Worm (Caenorhabditis elegans): ENCODE measurements around the gene fbxa-170.

DNA sequence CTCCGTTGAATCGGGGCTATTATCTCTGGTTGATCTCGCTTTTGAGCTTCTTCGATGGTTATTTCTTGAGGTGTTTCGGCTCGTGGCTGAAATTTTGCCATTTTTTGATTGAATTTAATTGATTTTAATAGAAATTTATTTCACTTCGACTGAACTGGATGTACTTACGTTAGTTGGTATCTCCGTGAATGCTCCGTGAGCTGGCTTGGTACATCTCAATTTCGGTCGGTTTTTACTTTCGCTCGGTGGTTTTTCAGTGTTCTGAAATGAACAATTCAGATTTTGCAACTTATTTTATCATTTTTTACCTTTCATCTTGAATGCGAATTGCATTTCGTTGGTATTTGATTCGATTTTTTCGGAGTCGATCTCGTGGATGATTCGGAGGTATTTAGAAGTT is 13.0 kb downstream of the fbxa-170 start, which contains the start of gene R09H3.2:
- TF ChIP-seq F13C5.2 (tag; optimal IDR thresholded peaks at IDR 0.05) (no peak), sea-1 (GFP tag; conservative IDR thresholded peaks at IDR 0.05) (no peak), flt-1 (GFP tag; IDR thresholded peaks at IDR 0.05) (no peak)
